Fruit fly (Drosophila melanogaster) whole organism: ENCODE measurements around the gene Wdr82.

Source experiments
- Dll ChIP-seq: fragments of >200 bp; optimal IDR thresholded peaks from 2 replicates; lab custom pipeline; 2017
- psq ChIP-seq: fragments of >200 bp; optimal IDR thresholded peaks from 2 replicates; lab custom pipeline; 2017

DNA sequence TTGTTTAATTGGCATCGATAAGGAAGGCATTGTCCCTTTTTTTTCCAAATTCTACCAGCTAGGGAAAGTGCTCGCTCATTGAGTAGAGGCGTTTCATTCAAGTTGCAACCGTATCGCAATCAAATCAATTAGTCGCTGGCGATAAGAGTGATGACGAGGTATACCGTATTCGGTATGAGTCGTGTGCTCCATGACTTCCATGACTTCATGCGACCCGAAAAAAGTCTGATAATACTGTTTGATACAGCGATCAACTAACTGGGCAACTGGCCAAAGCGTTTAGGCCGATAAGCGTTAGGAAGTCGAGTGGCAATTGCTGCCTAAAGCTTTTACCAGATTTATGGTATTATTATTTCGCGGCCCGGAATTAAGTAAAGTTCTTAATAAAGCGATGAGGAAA, 29.7 kb upstream of the Wdr82 start:
- TF ChIP-seq Dll (lab: Kevin White, UChicago) (no peak), psq (no peak)
